Fruit fly (Drosophila melanogaster) whole organism, embryonic: Measurements from ENCODE around the gene CG4957.

Source experiments
- Adf1 ChIP-seq: fragments of 200-800 bp; sonication (Bioruptor generic); IDR thresholded peaks from 2 replicates; pipeline ENCODE4 v1.3.6; 2022; ENCODE audit warnings: missing biosample characterization, missing genetic modification characterization
- Blimp-1 ChIP-seq: fragments of 200-800 bp; sonication (Bioruptor generic); optimal IDR thresholded peaks from 3 replicates; lab custom pipeline; 2018; ENCODE audit warnings: missing biosample characterization, missing genetic modification characterization, mild to moderate bottlenecking, moderate library complexity, missing genetic modification reagents
- CG10366 ChIP-seq: fragments of 200-800 bp; sonication (Bioruptor generic); IDR thresholded peaks from 2 replicates; pipeline ENCODE4 v1.3.6; 2022; ENCODE audit warnings: missing biosample characterization, missing genetic modification characterization
- CG10431 ChIP-seq: fragments of 200-800 bp; sonication (Bioruptor generic); optimal IDR thresholded peaks from 3 replicates; lab custom pipeline; 2018; ENCODE audit warnings: missing biosample characterization, mild to moderate bottlenecking, missing genetic modification characterization
- CG10654 ChIP-seq: fragments of 200-800 bp; sonication (Bioruptor generic); optimal IDR thresholded peaks from 2 replicates; lab custom pipeline; 2016; ENCODE audit warnings: missing biosample characterization, missing genetic modification characterization
- CG12942 ChIP-seq: fragments of 200-800 bp; sonication (Bioruptor generic); optimal IDR thresholded peaks from 3 replicates; lab custom pipeline; 2016; ENCODE audit warnings: missing biosample characterization, missing genetic modification characterization
- CG15011 ChIP-seq: fragments of 200-800 bp; sonication (Bioruptor generic); optimal IDR thresholded peaks from 3 replicates; lab custom pipeline; 2018; ENCODE audit warnings: missing biosample characterization, mild to moderate bottlenecking, missing genetic modification characterization
- CG1529 ChIP-seq: fragments of 200-800 bp; sonication (Bioruptor generic); optimal IDR thresholded peaks from 3 replicates; lab custom pipeline; 2018; ENCODE audit warnings: missing biosample characterization, missing genetic modification characterization
- CG15514 ChIP-seq: fragments of 200-800 bp; sonication (Bioruptor generic); optimal IDR thresholded peaks from 3 replicates; lab custom pipeline; 2017; ENCODE audit warnings: missing biosample characterization, missing genetic modification characterization, mild to moderate bottlenecking, moderate library complexity, missing genetic modification reagents
- CG15601 ChIP-seq: fragments of 200-800 bp; sonication (Bioruptor generic); optimal IDR thresholded peaks from 3 replicates; lab custom pipeline; 2019; ENCODE audit warnings: missing biosample characterization, mild to moderate bottlenecking, missing genetic modification characterization, moderate library complexity
- CG17328 ChIP-seq: fragments of 200-800 bp; sonication (Bioruptor generic); IDR thresholded peaks from 2 replicates; pipeline ENCODE4 v1.3.6; 2022; ENCODE audit warnings: missing biosample characterization, missing genetic modification characterization
- CG17361 ChIP-seq: fragments of 200-800 bp; sonication (Bioruptor generic); IDR thresholded peaks from 3 replicates; pipeline ENCODE4 v1.3.6; 2022; ENCODE audit warnings: missing biosample characterization, missing genetic modification characterization
- CG17829 ChIP-seq: fragments of 200-800 bp; optimal IDR thresholded peaks from 2 replicates; lab custom pipeline; 2019; ENCODE audit warnings: missing biosample characterization, mild to moderate bottlenecking, missing genetic modification characterization, moderate library complexity
- CG3407 ChIP-seq: fragments of 200-800 bp; sonication (Bioruptor generic); optimal IDR thresholded peaks from 2 replicates; lab custom pipeline; 2018; ENCODE audit warnings: missing biosample characterization, mild to moderate bottlenecking, missing genetic modification characterization
- CG6813 ChIP-seq: fragments of 200-800 bp; sonication (Bioruptor generic); optimal IDR thresholded peaks from 2 replicates; lab custom pipeline; 2017; ENCODE audit warnings: missing biosample characterization, missing genetic modification characterization, mild to moderate bottlenecking, moderate library complexity, missing genetic modification reagents
- CG8924 ChIP-seq: fragments of 200-800 bp; optimal IDR thresholded peaks from 3 replicates; lab custom pipeline; 2019; ENCODE audit warnings: missing biosample characterization, mild to moderate bottlenecking, missing genetic modification characterization, moderate library complexity
- CG9817 ChIP-seq: fragments of 200-800 bp; sonication (Bioruptor generic); optimal IDR thresholded peaks from 2 replicates; lab custom pipeline; 2018; ENCODE audit warnings: missing biosample characterization, mild to moderate bottlenecking, missing genetic modification characterization, moderate library complexity
- Dbx ChIP-seq: fragments of 200-800 bp; sonication (Bioruptor generic); IDR thresholded peaks from 3 replicates; pipeline ENCODE4 v1.3.6; 2022; ENCODE audit warnings: missing biosample characterization, missing genetic modification characterization
- Dll ChIP-seq: fragments of 200-800 bp; sonication (Bioruptor generic); IDR thresholded peaks from 4 replicates; pipeline ENCODE4 v1.3.6; 2022; ENCODE audit warnings: missing biosample characterization, missing genetic modification characterization; ENCODE audit not compliant: partially characterized antibody
- Doc3 ChIP-seq: fragments of 200-800 bp; sonication (Bioruptor generic); IDR thresholded peaks from 3 replicates; pipeline ENCODE4 v1.3.6; 2022; ENCODE audit warnings: missing biosample characterization, missing genetic modification characterization; ENCODE audit not compliant: partially characterized antibody
- Gug ChIP-seq: fragments of 200-800 bp; sonication (Bioruptor generic); IDR thresholded peaks from 4 replicates; pipeline ENCODE4 v1.3.6; 2022; ENCODE audit warnings: missing biosample characterization, missing genetic modification characterization
- Lhr ChIP-seq: fragments of 200-800 bp; sonication (Bioruptor generic); optimal IDR thresholded peaks from 3 replicates; lab custom pipeline; 2017; ENCODE audit warnings: mild to moderate bottlenecking, missing biosample characterization, missing genetic modification reagents, missing genetic modification characterization
- MBD-R2 ChIP-seq: fragments of 200-800 bp; sonication (Bioruptor generic); IDR thresholded peaks from 2 replicates; pipeline ENCODE4 v1.3.6; 2022; ENCODE audit warnings: missing biosample characterization, missing genetic modification characterization
- MTF-1 ChIP-seq: fragments of 200-800 bp; sonication (Bioruptor generic); optimal IDR thresholded peaks from 2 replicates; lab custom pipeline; 2018; ENCODE audit warnings: missing biosample characterization, mild to moderate bottlenecking, missing genetic modification characterization, borderline replicate concordance
- Opbp ChIP-seq: fragments of 200-800 bp; sonication (Bioruptor generic); IDR thresholded peaks from 3 replicates; pipeline ENCODE4 v1.3.6; 2022; ENCODE audit warnings: missing biosample characterization, missing genetic modification characterization; ENCODE audit not compliant: partially characterized antibody
- Poxn ChIP-seq: fragments of 200-800 bp; sonication (Bioruptor generic); IDR thresholded peaks from 2 replicates; pipeline ENCODE4 v1.3.6; 2022; ENCODE audit warnings: missing biosample characterization, missing genetic modification characterization
- Ptx1 ChIP-seq: fragments of 200-800 bp; sonication (Bioruptor generic); IDR thresholded peaks from 2 replicates; pipeline ENCODE4 v1.3.6; 2022; ENCODE audit warnings: missing biosample characterization, missing genetic modification characterization
- Sox102F ChIP-seq: fragments of 200-800 bp; sonication (Bioruptor generic); optimal IDR thresholded peaks from 2 replicates; lab custom pipeline; 2018; ENCODE audit warnings: missing biosample characterization, mild to moderate bottlenecking, missing genetic modification characterization, moderate library complexity
- Trl ChIP-seq, 3 experiments: fragments of >200 bp in 2 of 3; fragments of 200-800 bp in 1 of 3; sonication (Bioruptor generic) in 1 of 3; optimal IDR thresholded peaks; 2 replicates in 1 of 3; 3 replicates in 2 of 3; lab custom pipeline; 2016 to 2017; ENCODE audit warnings: missing biosample characterization in 1 of 3, missing genetic modification characterization in 1 of 3
- bbx ChIP-seq: fragments of 200-800 bp; sonication (Bioruptor generic); IDR thresholded peaks from 2 replicates; pipeline ENCODE4 v1.3.6; 2022; ENCODE audit warnings: missing biosample characterization, missing genetic modification characterization; ENCODE audit not compliant: partially characterized antibody
- btn ChIP-seq: fragments of 200-800 bp; sonication (Bioruptor generic); optimal IDR thresholded peaks from 2 replicates; lab custom pipeline; 2016; ENCODE audit warnings: missing biosample characterization, missing genetic modification characterization
- cad ChIP-seq: fragments of >200 bp; optimal IDR thresholded peaks from 2 replicates; lab custom pipeline; 2017; ENCODE audit warnings: missing biosample characterization, missing genetic modification characterization
- cato ChIP-seq: fragments of 200-800 bp; sonication (Bioruptor generic); optimal IDR thresholded peaks from 2 replicates; lab custom pipeline; 2016; ENCODE audit warnings: missing biosample characterization, missing genetic modification characterization, borderline replicate concordance
- ci ChIP-seq: fragments of 200-800 bp; sonication (Bioruptor generic); IDR thresholded peaks from 3 replicates; pipeline ENCODE4 v1.3.6; 2022; ENCODE audit warnings: missing biosample characterization, missing genetic modification characterization
- esg ChIP-seq: fragments of 200-800 bp; sonication (Bioruptor generic); conservative IDR thresholded peaks from 2 replicates; pipeline ENCODE4 v1.3.6; 2022; ENCODE audit warnings: missing biosample characterization, missing genetic modification characterization
- exex ChIP-seq: fragments of 200-800 bp; sonication (Bioruptor generic); optimal IDR thresholded peaks from 4 replicates; lab custom pipeline; 2018; ENCODE audit warnings: missing biosample characterization, mild to moderate bottlenecking, missing genetic modification characterization, moderate library complexity
- gt ChIP-seq: fragments of 200-800 bp; sonication (Bioruptor generic); IDR thresholded peaks from 2 replicates; pipeline ENCODE4 v1.3.6; 2022; ENCODE audit warnings: missing biosample characterization, missing genetic modification characterization
- hb ChIP-seq: fragments of 200-800 bp; sonication (Bioruptor generic); IDR thresholded peaks from 3 replicates; pipeline ENCODE4 v1.3.6; 2022; ENCODE audit warnings: missing biosample characterization, missing genetic modification characterization; ENCODE audit not compliant: partially characterized antibody
- jing ChIP-seq: fragments of 200-800 bp; sonication (Bioruptor generic); optimal IDR thresholded peaks from 2 replicates; lab custom pipeline; 2018; ENCODE audit warnings: missing biosample characterization, mild to moderate bottlenecking, missing genetic modification characterization
- kah ChIP-seq: fragments of 200-800 bp; sonication (Bioruptor generic); optimal IDR thresholded peaks from 2 replicates; lab custom pipeline; 2018; ENCODE audit warnings: missing biosample characterization, mild to moderate bottlenecking, missing genetic modification characterization
- org-1 ChIP-seq: fragments of 200-800 bp; sonication (Bioruptor generic); optimal IDR thresholded peaks from 2 replicates; lab custom pipeline; 2017; ENCODE audit warnings: missing biosample characterization, missing genetic modification characterization
- pfk ChIP-seq: fragments of 200-800 bp; sonication (Bioruptor generic); optimal IDR thresholded peaks from 2 replicates; lab custom pipeline; 2018; ENCODE audit warnings: missing biosample characterization, mild to moderate bottlenecking, missing genetic modification characterization, moderate library complexity
- psq ChIP-seq: fragments of 200-800 bp; sonication (Bioruptor generic); optimal IDR thresholded peaks from 2 replicates; lab custom pipeline; 2017; ENCODE audit warnings: missing biosample characterization, missing genetic modification characterization
- seq ChIP-seq: fragments of 200-800 bp; sonication (Bioruptor generic); IDR thresholded peaks from 2 replicates; pipeline ENCODE4 v1.3.6; 2022; ENCODE audit warnings: missing biosample characterization, missing genetic modification characterization
- sr ChIP-seq: fragments of 200-800 bp; sonication (Bioruptor generic); IDR thresholded peaks from 3 replicates; pipeline ENCODE4 v1.3.6; 2022; ENCODE audit warnings: missing biosample characterization, missing genetic modification characterization
- toy ChIP-seq: fragments of 200-800 bp; sonication (Bioruptor generic); IDR thresholded peaks from 2 replicates; pipeline ENCODE4 v1.3.6; 2022; ENCODE audit warnings: missing biosample characterization, missing genetic modification characterization
- unc-4 ChIP-seq: fragments of 200-800 bp; sonication (Bioruptor generic); IDR thresholded peaks from 2 replicates; pipeline ENCODE4 v1.3.6; 2022; ENCODE audit warnings: missing biosample characterization, missing genetic modification characterization; ENCODE audit not compliant: partially characterized antibody
- vvl ChIP-seq: fragments of 200-800 bp; sonication (Bioruptor generic); IDR thresholded peaks from 2 replicates; pipeline ENCODE4 v1.3.6; 2022; ENCODE audit warnings: missing biosample characterization, missing genetic modification characterization
- wek ChIP-seq: fragments of 200-800 bp; sonication (Bioruptor generic); optimal IDR thresholded peaks from 3 replicates; lab custom pipeline; 2018; ENCODE audit warnings: missing biosample characterization, mild to moderate bottlenecking, missing genetic modification characterization, moderate library complexity
- z ChIP-seq: fragments of 200-800 bp; sonication (Bioruptor generic); IDR thresholded peaks from 3 replicates; pipeline ENCODE4 v1.3.6; 2022; ENCODE audit warnings: missing biosample characterization, missing genetic modification characterization

The CG4957 gene

DNA sequence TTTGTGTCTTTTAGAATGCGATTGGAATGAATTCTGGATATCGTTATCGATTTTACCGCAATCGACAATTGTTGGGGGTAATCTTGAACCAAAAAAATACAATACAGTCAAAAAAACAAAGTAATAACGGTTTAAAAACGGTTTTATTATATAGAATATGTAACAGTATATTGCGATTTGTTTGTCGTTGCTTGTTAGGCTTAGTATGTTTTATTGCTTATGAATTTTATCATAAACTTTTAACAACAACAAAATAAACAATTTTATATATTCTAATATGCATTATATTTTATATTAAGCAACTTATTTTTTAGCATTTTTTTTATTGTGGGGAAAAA lies 31.1 kb downstream of the CG4957 start, which contains the start of gene CYLD (continued):
- TF ChIP-seq cato (GFP tag; lab: Kevin White, UChicago): peak; percentile 19
- no peak for TF ChIP-seq kah (GFP tag; lab: Kevin White, UChicago)
- peak; percentile 83 for TF ChIP-seq CG8924 (tag; lab: Kevin White, UChicago)
- TF ChIP-seq CG10431 (GFP tag; lab: Kevin White, UChicago): peak; percentile 13
- TF ChIP-seq vvl (GFP tag; lab: Robert Waterston, UW): peak; percentile 87
- TF ChIP-seq Dll: peak; percentile 58; the same call in 1 of the 4 replicates
- peak; percentile 25 for TF ChIP-seq CG1529 (GFP tag; lab: Kevin White, UChicago)
- no peak for TF ChIP-seq Doc3 (GFP tag; lab: Robert Waterston, UW)
- no peak for TF ChIP-seq CG9817 (tag; lab: Kevin White, UChicago)
- peak; percentile 32 for TF ChIP-seq org-1
- no peak for TF ChIP-seq exex (tag; lab: Kevin White, UChicago)
- TF ChIP-seq CG15514 (GFP tag; lab: Kevin White, UChicago): peak; percentile 66
- TF ChIP-seq cad (GFP tag; lab: Kevin White, UChicago): no peak
- no peak; the same call in 1 of the 2 replicates for TF ChIP-seq unc-4 (GFP tag; lab: Robert Waterston, UW)
- TF ChIP-seq Trl (optimal IDR thresholded peaks at IDR 0.05; lab: Kevin White, UChicago): no peak
- peak; percentile 31 for TF ChIP-seq Trl (GFP tag; optimal IDR thresholded peaks at IDR 0.05; lab: Kevin White, UChicago)
- no peak for TF ChIP-seq MTF-1 (GFP tag; lab: Kevin White, UChicago)
- peak; percentile 57; the same call in 1 of the 3 replicates for TF ChIP-seq Dbx (GFP tag; lab: Robert Waterston, UW)
- TF ChIP-seq pfk (GFP tag; lab: Kevin White, UChicago): no peak
- TF ChIP-seq ci: peak; percentile 83; the same call in 1 of the 3 replicates
- TF ChIP-seq Adf1 (GFP tag; lab: Robert Waterston, UW): peak; percentile 40; the same call in 1 of the 2 replicates
- TF ChIP-seq CG17328 (GFP tag; lab: Robert Waterston, UW): peak; percentile 82
- no peak for TF ChIP-seq gt (GFP tag; lab: Robert Waterston, UW)
- TF ChIP-seq jing: no peak
- peak; percentile 41; the same call in 1 of the 2 replicates for TF ChIP-seq CG10366
- no peak for TF ChIP-seq Poxn (GFP tag; lab: Robert Waterston, UW)
- TF ChIP-seq Opbp (GFP tag; lab: Robert Waterston, UW): no peak
- no peak for TF ChIP-seq hb (GFP tag; lab: Robert Waterston, UW)
- TF ChIP-seq CG6813: no peak
- peak; percentile 56 for TF ChIP-seq MBD-R2 (GFP tag; lab: Robert Waterston, UW)
- peak; percentile 23 for TF ChIP-seq Lhr (GFP tag; lab: Kevin White, UChicago)
- TF ChIP-seq wek (GFP tag; lab: Kevin White, UChicago): peak; percentile 97
- peak; percentile 84 for TF ChIP-seq Sox102F (GFP tag; lab: Kevin White, UChicago)
- TF ChIP-seq sr (GFP tag; lab: Robert Waterston, UW): no peak
- TF ChIP-seq esg (GFP tag; lab: Robert Waterston, UW): no peak; the same call in 1 of the 2 replicates
- peak; percentile 70 for TF ChIP-seq CG15601
- TF ChIP-seq CG15011 (GFP tag; lab: Kevin White, UChicago): peak; percentile 16
- no peak for TF ChIP-seq psq (GFP tag; lab: Kevin White, UChicago)
- no peak for TF ChIP-seq Gug (GFP tag; lab: Robert Waterston, UW)
- peak; percentile 85 for TF ChIP-seq CG17829 (tag; lab: Kevin White, UChicago)
- peak; percentile 41; the same call in 1 of the 2 replicates for TF ChIP-seq seq (GFP tag; lab: Robert Waterston, UW)
- no peak for TF ChIP-seq toy (GFP tag; lab: Robert Waterston, UW)
- peak; percentile 78 for TF ChIP-seq Blimp-1 (GFP tag; lab: Kevin White, UChicago)
- TF ChIP-seq Ptx1 (GFP tag; lab: Robert Waterston, UW): no peak; the same call in 1 of the 2 replicates
- no peak for TF ChIP-seq bbx (GFP tag; lab: Robert Waterston, UW)
- no peak for TF ChIP-seq z (GFP tag; lab: Robert Waterston, UW)
- TF ChIP-seq CG10654: peak; percentile 61
- no peak for TF ChIP-seq btn (GFP tag; lab: Kevin White, UChicago)
- TF ChIP-seq CG12942 (GFP tag; lab: Kevin White, UChicago): peak; percentile 60
- peak; percentile 75; the same call in 2 of the 3 replicates for TF ChIP-seq CG17361 (GFP tag; lab: Robert Waterston, UW)
- peak; percentile 20 for TF ChIP-seq CG3407 (GFP tag; lab: Kevin White, UChicago)
